Worm (Caenorhabditis elegans): ENCODE measurements around the gene F32D8.3.
A peak's percentile ranks its signal among the peaks of the same experiment; 100 is the strongest.

F32D8.3 gene

ce11 chrV:10936681-10937080, 50.0 kb downstream of the F32D8.3 start, which contains the start of gene F17C11.12:
F17C11.12 (minus strand) TSS chrV:10936920.
- peak; percentile 42 for TF ChIP-seq hlh-11 (tag; optimal IDR thresholded peaks at IDR 0.05)
- no peak for TF ChIP-seq mes-2 (tag; optimal IDR thresholded peaks at IDR 0.05; ENCODE audit: poor library complexity, severe bottlenecking)
- TF ChIP-seq unc-62 (GFP tag; optimal IDR thresholded peaks at IDR 0.05 in 1 of 2): no peak
- TF ChIP-seq unc-62 (tag; optimal IDR thresholded peaks at IDR 0.05): no peak
- TF ChIP-seq daf-16 (GFP tag; optimal IDR thresholded peaks at IDR 0.05): no peak
- TF ChIP-seq daf-16 (tag; optimal IDR thresholded peaks at IDR 0.05): peak; percentile 52
- no peak for TF ChIP-seq dmd-8 (GFP tag; IDR thresholded peaks at IDR 0.05)
- TF ChIP-seq dmd-6 (GFP tag; IDR thresholded peaks at IDR 0.05): peak; percentile 59
- TF ChIP-seq php-3 (GFP tag; IDR thresholded peaks at IDR 0.05): peak; percentile 89
- TF ChIP-seq nhr-77 (tag; optimal IDR thresholded peaks at IDR 0.05): peak; percentile 8
- peak; percentile 3 for TF ChIP-seq nhr-10 (tag; optimal IDR thresholded peaks at IDR 0.05)
- TF ChIP-seq dve-1 (tag; optimal IDR thresholded peaks at IDR 0.05; ENCODE audit: insufficient read depth): peak; percentile 74
- peak; percentile 84 for TF ChIP-seq nhr-28 (tag; optimal IDR thresholded peaks at IDR 0.05)
- TF ChIP-seq lin-15B (tag; optimal IDR thresholded peaks at IDR 0.05): no peak
- TF ChIP-seq gei-8 (GFP tag; optimal IDR thresholded peaks at IDR 0.05): no peak
- no peak for TF ChIP-seq ctbp-1 (GFP tag; IDR thresholded peaks at IDR 0.05)
- no peak for TF ChIP-seq F49E8.2 (tag; optimal IDR thresholded peaks at IDR 0.05; ENCODE audit: borderline replicate concordance)
- TF ChIP-seq unc-130 (GFP tag; optimal IDR thresholded peaks at IDR 0.05): no peak
- peak; percentile 89 for TF ChIP-seq pqm-1 (tag; optimal IDR thresholded peaks at IDR 0.05)

ce11 chrV:10937294-10937693, 50.7 kb downstream of the F32D8.3 start:
- TF ChIP-seq duxl-1 (tag; optimal IDR thresholded peaks at IDR 0.05; ENCODE audit: poor library complexity): no peak
- peak in 1 of 2 experiments; percentile 76 for TF ChIP-seq lsy-2 (tag; optimal IDR thresholded peaks at IDR 0.05)
- peak; percentile 23; the same call in 1 of the 2 replicates for TF ChIP-seq ceh-20 (GFP tag; IDR thresholded peaks at IDR 0.05)
- no peak for TF ChIP-seq dmd-9 (GFP tag; IDR thresholded peaks at IDR 0.05)
- no peak for TF ChIP-seq zfp-3 (GFP tag; conservative IDR thresholded peaks at IDR 0.05)
- peak; percentile 70 for TF ChIP-seq ces-1 (GFP tag; optimal IDR thresholded peaks at IDR 0.05)
- TF ChIP-seq lin-38 (GFP tag; IDR thresholded peaks at IDR 0.05): 0 out of 2 replicates have a peak, but pooled peaks have one; percentile 23
- peak; percentile 30 for TF ChIP-seq aha-1 (tag)
- TF ChIP-seq nhr-6 (tag; optimal IDR thresholded peaks at IDR 0.05): no peak
- peak in 1 of 2 experiments; percentile 43 for TF ChIP-seq hif-1 (tag; optimal IDR thresholded peaks at IDR 0.05)
- TF ChIP-seq nhr-28 (tag; optimal IDR thresholded peaks at IDR 0.05): peak; percentile 48
- TF ChIP-seq fkh-10 (GFP tag; optimal IDR thresholded peaks at IDR 0.05): peak; percentile 95
- TF ChIP-seq nhr-11 (tag; optimal IDR thresholded peaks at IDR 0.05): peak; percentile 22
- peak; percentile 23 for TF ChIP-seq hlh-11 (tag; optimal IDR thresholded peaks at IDR 0.05)
- peak; percentile 85 for TF ChIP-seq hlh-30 (tag; optimal IDR thresholded peaks at IDR 0.05; ENCODE audit: insufficient read depth)
- peak; percentile 70 for TF ChIP-seq mep-1 (tag; optimal IDR thresholded peaks at IDR 0.05)
- no peak for TF ChIP-seq daf-16 (GFP tag; optimal IDR thresholded peaks at IDR 0.05)
- peak; percentile 22 for TF ChIP-seq daf-16 (tag; optimal IDR thresholded peaks at IDR 0.05)
- peak; percentile 32; the same call in 1 of the 2 replicates for TF ChIP-seq T26A8.4 (GFP tag; IDR thresholded peaks at IDR 0.05)
- peak in 1 of 2 experiments; percentile 66 for TF ChIP-seq unc-62 (GFP tag; optimal IDR thresholded peaks at IDR 0.05 in 1 of 2)
- no peak for TF ChIP-seq unc-62 (tag; optimal IDR thresholded peaks at IDR 0.05)
- peak; percentile 65 for TF ChIP-seq dmd-6 (GFP tag; IDR thresholded peaks at IDR 0.05)
- TF ChIP-seq mdt-29 (GFP tag; IDR thresholded peaks at IDR 0.05): peak; percentile 31; the same call in 1 of the 2 replicates
- TF ChIP-seq mdl-1 (tag; optimal IDR thresholded peaks at IDR 0.05): peak in 1 of 2 experiments; percentile 29
- peak; percentile 93 for TF ChIP-seq ztf-7 (tag; optimal IDR thresholded peaks at IDR 0.05)
- TF ChIP-seq vab-7 (GFP tag; IDR thresholded peaks at IDR 0.05): no peak
- peak; percentile 37 for TF ChIP-seq dve-1 (tag; optimal IDR thresholded peaks at IDR 0.05; ENCODE audit: insufficient read depth)
- TF ChIP-seq daf-19 (GFP tag; conservative IDR thresholded peaks at IDR 0.05): no peak
- TF ChIP-seq nhr-42 (GFP tag; IDR thresholded peaks at IDR 0.05): 0 out of 2 replicates have a peak, but pooled peaks have one; percentile 16
- peak; percentile 43 for TF ChIP-seq gei-8 (GFP tag; optimal IDR thresholded peaks at IDR 0.05)
